Worm (Caenorhabditis elegans): ENCODE data around the gene fut-5.

fut-5 gene

DNA sequence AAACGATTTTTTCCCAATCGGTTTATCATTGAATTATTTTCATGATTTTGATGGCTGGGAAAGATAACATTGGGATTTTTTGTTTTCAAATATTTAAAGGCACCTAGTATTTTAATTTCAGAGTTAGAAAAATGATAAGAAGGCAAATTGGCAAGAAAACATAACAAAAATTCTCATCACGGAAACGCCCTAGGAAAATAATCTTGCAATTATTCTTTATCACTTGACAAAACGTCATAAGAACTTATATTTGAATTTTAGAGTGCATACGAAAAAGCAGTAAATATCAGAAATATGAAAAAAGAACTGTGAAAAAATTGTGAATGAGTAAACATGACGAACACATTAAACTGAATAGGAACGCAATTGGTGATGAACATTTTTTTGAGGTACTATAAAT, 10.1 kb downstream of the fut-5 start:
- TF ChIP-seq nhr-85 (tag) (no peak), pag-3 (tag; optimal IDR thresholded peaks at IDR 0.05; ENCODE audit: borderline replicate concordance, insufficient read depth) (no peak), swsn-7 (tag; optimal IDR thresholded peaks at IDR 0.05) (no peak), efl-1 (optimal IDR thresholded peaks at IDR 0.05) (no peak), efl-1 (GFP tag; optimal IDR thresholded peaks at IDR 0.05 in 1 of 2) (peak in 1 of 2 experiments; percentile 2), elt-2 (tag; optimal IDR thresholded peaks at IDR 0.05) (peak; percentile 80)

- TF ChIP-seq ceh-8 (GFP tag; optimal IDR thresholded peaks at IDR 0.05) (no peak), sox-4 (tag; optimal IDR thresholded peaks at IDR 0.05) (no peak), fkh-10 (GFP tag; optimal IDR thresholded peaks at IDR 0.05) (no peak), jun-1 (tag; optimal IDR thresholded peaks at IDR 0.05) (no peak)
Observed at ce11 chrII:4655834-4656233, 11.6 kb downstream of the fut-5 start, which contains the start of gene fut-6. fut-6 (minus strand) TSS chrII:4655934.

DNA sequence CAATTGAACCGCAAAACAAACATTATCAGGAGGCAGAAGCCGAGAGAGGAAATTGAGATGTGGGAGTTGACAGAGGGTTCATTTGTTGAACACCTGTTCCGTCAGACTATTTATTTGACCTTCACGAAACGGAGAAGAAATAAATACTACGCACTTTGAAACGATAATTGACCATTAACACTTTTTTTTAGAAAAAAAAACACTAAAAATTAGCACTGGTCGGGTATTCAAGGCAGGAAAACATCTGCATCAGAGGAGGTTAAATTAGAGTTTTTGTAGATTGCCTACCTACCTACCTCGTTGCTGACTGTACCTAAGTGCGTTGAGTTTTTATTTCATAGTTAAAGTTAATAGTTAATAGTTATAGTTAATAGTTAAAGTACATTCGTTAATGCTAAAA, 17.4 kb downstream of the fut-5 start:
- no peak for TF ChIP-seq C34B4.2 (tag; optimal IDR thresholded peaks at IDR 0.05)
- no peak for TF ChIP-seq fkh-4 (tag; optimal IDR thresholded peaks at IDR 0.05; ENCODE audit: borderline replicate concordance)
- no peak for TF ChIP-seq xbp-1 (tag; optimal IDR thresholded peaks at IDR 0.05)
- TF ChIP-seq egl-13 (tag; optimal IDR thresholded peaks at IDR 0.05) = no peak

DNA sequence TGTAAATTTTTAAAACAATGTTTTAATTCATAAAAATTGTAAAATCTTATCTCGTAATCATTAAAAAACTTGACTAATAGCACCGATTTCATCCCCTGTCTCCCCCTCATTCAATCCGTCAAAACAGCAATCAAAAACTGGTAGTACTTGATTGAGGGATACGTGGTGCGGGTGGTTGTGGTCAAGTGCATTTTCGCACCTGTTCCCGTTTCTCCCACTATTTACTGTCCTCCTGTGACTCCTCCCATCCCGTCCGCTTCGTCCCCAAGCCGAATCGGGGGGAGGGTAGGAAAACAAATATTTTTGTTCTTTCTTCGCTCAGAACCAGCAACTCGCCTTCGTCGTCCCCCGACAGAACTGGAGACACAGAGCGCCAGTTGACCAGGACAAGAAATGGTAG, 18.7 kb downstream of the fut-5 start, which contains the start of gene lgc-27:
lgc-27 (plus strand) TSS at position 301 of the 400 bp plus-strand sequence.
- TF ChIP-seq unc-62 (GFP tag; optimal IDR thresholded peaks at IDR 0.05) (no peak), rnt-1 (tag; optimal IDR thresholded peaks at IDR 0.05) (no peak), C16A3.4 (tag; optimal IDR thresholded peaks at IDR 0.05) (no peak), pqm-1 (tag; optimal IDR thresholded peaks at IDR 0.05) (no peak), grh-1 (GFP tag; IDR thresholded peaks at IDR 0.05) (no peak), ceh-88 (GFP tag; IDR thresholded peaks at IDR 0.05) (no peak), ets-5 (GFP tag; IDR thresholded peaks at IDR 0.05) (no peak), ama-1 (optimal IDR thresholded peaks at IDR 0.05) (no peak), aly-2 (tag; optimal IDR thresholded peaks at IDR 0.05) (no peak)

- no peak for TF ChIP-seq lin-13 (GFP tag; optimal IDR thresholded peaks at IDR 0.05)
- TF ChIP-seq lin-14 (GFP tag; optimal IDR thresholded peaks at IDR 0.05) = peak; percentile 49
- TF ChIP-seq snpc-4 (tag; optimal IDR thresholded peaks at IDR 0.05) = no peak
- TF ChIP-seq efl-1 (optimal IDR thresholded peaks at IDR 0.05) = peak; percentile 36 to 44
- no peak for TF ChIP-seq efl-1 (GFP tag; optimal IDR thresholded peaks at IDR 0.05 in 1 of 2)
- no peak for TF ChIP-seq pag-3 (tag; optimal IDR thresholded peaks at IDR 0.05; ENCODE audit: borderline replicate concordance, insufficient read depth)
- TF ChIP-seq ceh-82 (tag; optimal IDR thresholded peaks at IDR 0.05) = peak in 1 of 3 experiments; percentile 4
- peak; percentile 5 for TF ChIP-seq mep-1 (tag; optimal IDR thresholded peaks at IDR 0.05)
- peak; percentile 29 for TF ChIP-seq fkh-8 (tag; optimal IDR thresholded peaks at IDR 0.05)
- peak; percentile 9 for TF ChIP-seq rnt-1 (tag; optimal IDR thresholded peaks at IDR 0.05)
- peak in 1 of 2 experiments; percentile 5 for TF ChIP-seq lin-35 (GFP tag; optimal IDR thresholded peaks at IDR 0.05)
Observed at ce11 chrII:4640748-4641147, 26.7 kb downstream of the fut-5 start.

DNA sequence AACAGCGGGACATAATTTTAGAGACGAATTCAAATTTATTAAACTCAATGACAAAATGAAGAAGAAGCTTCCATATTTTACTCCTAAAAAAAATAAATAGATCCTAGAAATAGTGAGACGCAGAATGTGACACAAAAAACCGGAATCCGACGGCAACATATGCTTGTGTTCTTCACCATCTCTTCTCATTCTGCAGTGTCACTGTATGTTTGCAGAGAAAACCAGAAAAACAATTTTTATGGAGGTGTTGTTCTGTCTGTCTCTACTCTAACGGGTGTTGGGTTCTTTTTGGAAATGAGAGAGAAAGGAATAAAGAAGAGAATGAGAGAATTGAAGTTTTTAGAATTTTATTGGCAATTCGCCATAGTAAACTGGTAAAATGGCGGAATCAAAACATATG, 28.6 kb downstream of the fut-5 start:
- TF ChIP-seq lin-14 (GFP tag; optimal IDR thresholded peaks at IDR 0.05) = peak; percentile 69
- TF ChIP-seq mep-1 (tag; optimal IDR thresholded peaks at IDR 0.05) = peak; percentile 31
- peak; percentile 79 for TF ChIP-seq blmp-1 (tag; optimal IDR thresholded peaks at IDR 0.05)
- TF ChIP-seq nhr-85 (tag) = peak; percentile 65
- TF ChIP-seq efl-1 (optimal IDR thresholded peaks at IDR 0.05) = peak in 1 of 2 experiments; percentile 8
- TF ChIP-seq efl-1 (GFP tag; optimal IDR thresholded peaks at IDR 0.05 in 1 of 2) = peak in 1 of 2 experiments; percentile 87
- TF ChIP-seq jun-1 (tag; optimal IDR thresholded peaks at IDR 0.05) = no peak
- TF ChIP-seq elt-3 (tag; optimal IDR thresholded peaks at IDR 0.05) = peak in 1 of 6 experiments; percentile 38
- peak; percentile 50 for TF ChIP-seq grh-1 (GFP tag; IDR thresholded peaks at IDR 0.05)
- TF ChIP-seq egl-13 (tag; optimal IDR thresholded peaks at IDR 0.05) = no peak
- no peak for TF ChIP-seq nhr-20 (tag; optimal IDR thresholded peaks at IDR 0.05)

Data from whole organism, L1 larva.